Fruit fly (Drosophila melanogaster): ENCODE data around the gene Gbeta5.
A peak's percentile ranks its signal among the peaks of the same experiment; 100 is the strongest.

Gbeta5 gene

DNA sequence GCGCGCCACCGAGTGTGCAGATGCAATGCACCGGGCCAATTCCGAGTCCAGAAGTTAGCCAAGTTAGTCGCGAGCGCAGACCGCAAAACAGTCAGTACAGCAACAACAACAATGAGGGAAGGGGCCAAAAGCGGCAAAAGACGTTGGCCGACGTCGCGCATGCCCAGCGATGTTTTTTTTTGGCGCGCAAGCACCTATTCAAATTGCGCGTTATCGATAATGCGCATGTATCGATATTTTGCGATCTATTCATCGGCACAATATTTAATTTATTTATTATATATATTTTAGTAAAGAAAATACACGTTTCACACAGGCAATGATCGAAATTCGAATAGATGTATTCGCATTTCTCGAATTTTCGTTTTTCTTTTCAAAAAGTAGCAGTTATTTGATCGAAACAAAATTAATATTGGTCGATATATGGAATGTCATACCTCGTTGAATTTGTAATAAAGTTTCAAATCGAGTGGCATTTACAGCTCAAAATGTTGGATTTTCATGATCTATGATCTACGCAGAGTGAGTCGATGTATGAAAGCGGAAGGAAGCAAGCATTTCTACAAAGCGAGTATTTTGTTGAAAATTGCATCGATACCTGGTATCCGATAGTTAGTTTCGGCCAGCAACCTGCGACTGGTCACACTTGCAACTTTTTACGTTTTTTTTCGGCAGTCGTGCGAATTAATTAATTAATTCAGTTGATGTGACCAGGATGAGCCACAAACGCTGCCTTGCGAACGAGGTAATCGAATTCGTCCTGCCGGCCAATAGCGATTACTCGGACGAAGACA is 22.7 kb downstream of the Gbeta5 start, which contains the start of gene CG2116:
Gene CG2116 (plus strand): TSS at position 609 of the 794 bp plus-strand sequence.
- peak; percentile 13 for TF ChIP-seq esn (GFP tag; optimal IDR thresholded peaks at IDR 0.05)
- TF ChIP-seq Eip78C (GFP tag) = peak; percentile 38
- no peak for TF ChIP-seq CG3032 (tag; optimal IDR thresholded peaks at IDR 0.05)

DNA sequence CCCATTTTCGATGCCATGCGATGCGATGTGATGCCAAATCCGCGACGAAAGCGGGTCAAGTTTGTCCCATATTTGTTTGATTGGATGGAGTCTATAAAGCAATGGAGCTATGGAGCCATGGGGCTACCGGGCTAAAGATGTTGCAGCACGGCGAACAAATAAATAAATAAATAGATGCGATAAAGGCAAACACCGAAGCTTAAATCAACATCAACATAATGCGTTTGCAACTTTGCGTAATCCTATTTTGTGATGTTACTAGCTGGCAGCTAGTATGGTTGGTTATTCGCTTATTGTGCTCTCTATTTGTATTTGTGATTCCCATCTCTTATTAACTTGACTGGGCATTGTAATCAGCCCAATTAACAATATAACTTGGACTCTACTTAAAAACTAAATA is 23.9 kb downstream of the Gbeta5 start:
- no peak for TF ChIP-seq net (GFP tag; optimal IDR thresholded peaks at IDR 0.05)
- TF ChIP-seq esn (GFP tag; optimal IDR thresholded peaks at IDR 0.05) = no peak

DNA sequence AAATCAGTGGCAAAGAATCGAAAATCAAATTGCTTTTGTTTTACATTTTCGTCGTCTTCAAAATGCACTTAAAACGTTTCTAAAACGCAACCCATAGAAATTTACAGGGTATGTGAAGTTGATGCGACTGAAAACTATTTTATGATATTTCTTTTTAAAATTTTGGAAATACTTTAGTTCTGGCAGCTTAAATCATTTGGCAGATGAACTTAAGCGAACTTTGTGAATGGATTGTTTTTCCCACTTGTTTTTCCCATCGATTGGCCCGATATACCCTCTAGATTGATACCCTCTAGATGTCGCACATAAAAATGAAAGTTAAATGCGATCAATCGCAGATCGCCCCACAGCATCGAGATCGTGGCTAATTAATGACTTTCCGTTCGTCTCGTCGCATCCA is 25.9 kb downstream of the Gbeta5 start:
- TF ChIP-seq Ets21C (GFP tag; optimal IDR thresholded peaks at IDR 0.05) (no peak), CG1621 (tag; optimal IDR thresholded peaks at IDR 0.05) (no peak), ss (GFP tag; optimal IDR thresholded peaks at IDR 0.05) (no peak), CG11762 (GFP tag; optimal IDR thresholded peaks at IDR 0.05; ENCODE audit: insufficient read depth) (no peak), CG8119 (GFP tag; IDR thresholded peaks at IDR 0.05) (0 out of 3 replicates have a peak, but pooled peaks have one; percentile 29), salr (GFP tag; optimal IDR thresholded peaks at IDR 0.05) (no peak), CG31627 (GFP tag; optimal IDR thresholded peaks at IDR 0.05) (no peak), svp (GFP tag) (no peak), fkh (GFP tag; optimal IDR thresholded peaks at IDR 0.05) (no peak), Gug (GFP tag; IDR thresholded peaks at IDR 0.05) (no peak), Smox (GFP tag; optimal IDR thresholded peaks at IDR 0.05) (no peak), CG3032 (tag; optimal IDR thresholded peaks at IDR 0.05) (no peak), CG9139 (GFP tag; optimal IDR thresholded peaks at IDR 0.05) (no peak), eg (GFP tag; IDR thresholded peaks at IDR 0.05) (peak; percentile 55; the same call in 2 of the 3 replicates), CG6792 (GFP tag; optimal IDR thresholded peaks at IDR 0.05) (no peak), achi (GFP tag; optimal IDR thresholded peaks at IDR 0.05) (no peak), CG32006 (GFP tag; optimal IDR thresholded peaks at IDR 0.05) (peak; percentile 62), esn (GFP tag; optimal IDR thresholded peaks at IDR 0.05) (no peak), dac (GFP tag; optimal IDR thresholded peaks at IDR 0.05) (no peak), Eip75B (GFP tag; optimal IDR thresholded peaks at IDR 0.05) (no peak), Sox102F (GFP tag; optimal IDR thresholded peaks at IDR 0.05) (no peak), fd59A (GFP tag; optimal IDR thresholded peaks at IDR 0.05) (no peak), CG4318 (GFP tag; optimal IDR thresholded peaks at IDR 0.05) (peak; percentile 19), lz (GFP tag; optimal IDR thresholded peaks at IDR 0.05) (no peak), CG15336 (GFP tag; IDR thresholded peaks at IDR 0.05) (peak; percentile 54), Lpt (GFP tag; optimal IDR thresholded peaks at IDR 0.05) (no peak), Sox15 (GFP tag; optimal IDR thresholded peaks at IDR 0.05) (no peak), Sox14 (GFP tag; optimal IDR thresholded peaks at IDR 0.05) (no peak), net (GFP tag; optimal IDR thresholded peaks at IDR 0.05) (no peak), CG3919 (GFP tag; optimal IDR thresholded peaks at IDR 0.05) (no peak), CG6854 (GFP tag; optimal IDR thresholded peaks at IDR 0.05) (no peak), Blimp-1 (GFP tag; optimal IDR thresholded peaks at IDR 0.05) (no peak), pdm3 (GFP tag; optimal IDR thresholded peaks at IDR 0.05) (no peak), Eip78C (GFP tag) (peak; percentile 66), Hr4 (GFP tag; optimal IDR thresholded peaks at IDR 0.05) (peak; percentile 44), OdsH (GFP tag; optimal IDR thresholded peaks at IDR 0.05) (no peak), CG11902 (GFP tag; optimal IDR thresholded peaks at IDR 0.05) (no peak), vri (GFP tag; optimal IDR thresholded peaks at IDR 0.05) (no peak), CG34406 (GFP tag; optimal IDR thresholded peaks at IDR 0.05) (no peak), CG6163 (GFP tag; IDR thresholded peaks at IDR 0.05) (peak; percentile 50; the same call in 2 of the 3 replicates)
